Fruit fly (Drosophila melanogaster) whole organism, embryonic: ENCODE data around the gene kairos.
A peak's percentile ranks its signal among the peaks of the same experiment; 100 is the strongest.

Experiments used
- CG11085 ChIP-seq: fragments of 200-800 bp; sonication (Bioruptor generic); IDR thresholded peaks from 2 replicates; pipeline ENCODE4 v1.3.6; 2022; ENCODE audit warnings: missing biosample characterization, missing genetic modification characterization
- CG11398 ChIP-seq: fragments of 200-800 bp; sonication (Bioruptor generic); optimal IDR thresholded peaks from 2 replicates; lab custom pipeline; 2016; ENCODE audit warnings: missing biosample characterization, missing genetic modification characterization
- CG13287 ChIP-seq: fragments of 200-800 bp; sonication (Bioruptor generic); IDR thresholded peaks from 2 replicates; pipeline ENCODE4 v1.3.6; 2022; ENCODE audit warnings: missing biosample characterization, missing genetic modification characterization; ENCODE audit not compliant: partially characterized antibody
- CG15073 ChIP-seq: fragments of 200-800 bp; sonication (Bioruptor generic); optimal IDR thresholded peaks from 2 replicates; lab custom pipeline; 2016; ENCODE audit warnings: missing biosample characterization, missing genetic modification characterization
- CG15479 ChIP-seq: fragments of 200-800 bp; sonication (Bioruptor generic); optimal IDR thresholded peaks from 3 replicates; lab custom pipeline; 2019; ENCODE audit warnings: missing biosample characterization, mild to moderate bottlenecking, missing genetic modification characterization, moderate library complexity
- CG1602 ChIP-seq: fragments of 200-800 bp; sonication (Bioruptor generic); optimal IDR thresholded peaks from 3 replicates; lab custom pipeline; 2016; ENCODE audit warnings: missing biosample characterization, missing genetic modification characterization
- CG16813 ChIP-seq: fragments of 200-800 bp; sonication (Bioruptor generic); IDR thresholded peaks from 3 replicates; pipeline ENCODE4 v1.3.6; 2022; ENCODE audit warnings: missing biosample characterization, missing genetic modification characterization; ENCODE audit not compliant: partially characterized antibody
- CG17568 ChIP-seq: fragments of 200-800 bp; sonication (Bioruptor generic); optimal IDR thresholded peaks from 2 replicates; lab custom pipeline; 2018; ENCODE audit warnings: missing biosample characterization, mild to moderate bottlenecking, missing genetic modification characterization, moderate library complexity
- CG1832 ChIP-seq: fragments of 200-800 bp; sonication (Bioruptor generic); optimal IDR thresholded peaks from 2 replicates; lab custom pipeline; 2017; ENCODE audit warnings: missing biosample characterization, mild to moderate bottlenecking, missing genetic modification characterization, inconsistent platforms
- CG2120 ChIP-seq: fragments of 200-800 bp; sonication (Bioruptor generic); optimal IDR thresholded peaks from 3 replicates; lab custom pipeline; 2016; ENCODE audit warnings: missing biosample characterization, missing genetic modification characterization
- CG4730 ChIP-seq: fragments of 200-800 bp; sonication (Bioruptor generic); IDR thresholded peaks from 2 replicates; pipeline ENCODE4 v1.3.6; 2022; ENCODE audit warnings: missing biosample characterization, missing genetic modification characterization
- CG5245 ChIP-seq: fragments of 200-800 bp; sonication (Bioruptor generic); optimal IDR thresholded peaks from 3 replicates; lab custom pipeline; 2016; ENCODE audit warnings: missing biosample characterization, missing genetic modification characterization
- CG6175 ChIP-seq: fragments of 200-800 bp; sonication (Bioruptor generic); IDR thresholded peaks from 3 replicates; pipeline ENCODE4 v1.3.6; 2022; ENCODE audit warnings: missing biosample characterization, missing genetic modification characterization
- CG7963 ChIP-seq: fragments of 200-800 bp; sonication (Bioruptor generic); IDR thresholded peaks from 3 replicates; pipeline ENCODE4 v1.3.6; 2022; ENCODE audit warnings: missing biosample characterization, missing genetic modification characterization; ENCODE audit not compliant: partially characterized antibody
- CG8290 ChIP-seq, 3 experiments: fragments of 200-800 bp; sonication (Bioruptor generic); optimal IDR thresholded peaks; 2 replicates each; lab custom pipeline; 2016 to 2019; ENCODE audit warnings: missing biosample characterization in 3 of 3, missing genetic modification characterization in 3 of 3, mild to moderate bottlenecking in 2 of 3, moderate library complexity in 1 of 3
- CG9437 ChIP-seq: fragments of 200-800 bp; sonication (Bioruptor generic); optimal IDR thresholded peaks from 2 replicates; lab custom pipeline; 2018; ENCODE audit warnings: missing biosample characterization, mild to moderate bottlenecking, missing genetic modification characterization
- CG9727 ChIP-seq: fragments of 200-800 bp; sonication (Bioruptor generic); optimal IDR thresholded peaks from 3 replicates; lab custom pipeline; 2017; ENCODE audit warnings: missing biosample characterization, mild to moderate bottlenecking, missing genetic modification characterization
- CG9817 ChIP-seq: fragments of 200-800 bp; sonication (Bioruptor generic); optimal IDR thresholded peaks from 2 replicates; lab custom pipeline; 2018; ENCODE audit warnings: missing biosample characterization, mild to moderate bottlenecking, missing genetic modification characterization, moderate library complexity
- CG9932 ChIP-seq: fragments of 200-800 bp; sonication (Bioruptor generic); IDR thresholded peaks from 2 replicates; pipeline ENCODE4 v1.3.6; 2022; ENCODE audit warnings: missing biosample characterization, missing genetic modification characterization
- CTCF ChIP-seq: fragments of 200-800 bp; sonication (Bioruptor generic); optimal IDR thresholded peaks from 2 replicates; lab custom pipeline; 2017; ENCODE audit warnings: missing biosample characterization, mild to moderate bottlenecking, missing genetic modification characterization, moderate library complexity
- CoRest ChIP-seq: fragments of 200-800 bp; sonication (Bioruptor generic); optimal IDR thresholded peaks from 3 replicates; lab custom pipeline; 2018; ENCODE audit warnings: missing biosample characterization, mild to moderate bottlenecking, missing genetic modification characterization, moderate library complexity
- D19A ChIP-seq: fragments of 200-800 bp; optimal IDR thresholded peaks from 3 replicates; lab custom pipeline; 2019; ENCODE audit warnings: missing biosample characterization, mild to moderate bottlenecking, missing genetic modification characterization, moderate library complexity
- D19B ChIP-seq: fragments of 200-800 bp; sonication (Bioruptor generic); optimal IDR thresholded peaks from 2 replicates; lab custom pipeline; 2017; ENCODE audit warnings: missing biosample characterization, mild to moderate bottlenecking, missing genetic modification characterization
- Elba2 ChIP-seq: fragments of 200-800 bp; sonication (Bioruptor generic); optimal IDR thresholded peaks from 3 replicates; lab custom pipeline; 2016; ENCODE audit warnings: missing biosample characterization, missing genetic modification characterization
- Ets65A ChIP-seq: fragments of 200-800 bp; sonication (Bioruptor generic); peaks from one replicate; lab custom pipeline; 2016; ENCODE audit warnings: missing biosample characterization, missing genetic modification characterization
- Hey ChIP-seq: fragments of 200-800 bp; sonication (Bioruptor generic); optimal IDR thresholded peaks from 3 replicates; lab custom pipeline; 2018; ENCODE audit warnings: missing biosample characterization, mild to moderate bottlenecking, missing genetic modification characterization
- HmgZ ChIP-seq: fragments of 200-800 bp; sonication (Bioruptor generic); optimal IDR thresholded peaks from 2 replicates; lab custom pipeline; 2018; ENCODE audit warnings: missing biosample characterization, mild to moderate bottlenecking, missing genetic modification characterization
- Hmx ChIP-seq: fragments of 200-800 bp; sonication (Bioruptor generic); optimal IDR thresholded peaks from 2 replicates; lab custom pipeline; 2016; ENCODE audit warnings: missing biosample characterization, missing genetic modification characterization
- Mes4 ChIP-seq: fragments of 200-800 bp; sonication (Bioruptor generic); optimal IDR thresholded peaks from 2 replicates; lab custom pipeline; 2016; ENCODE audit warnings: missing biosample characterization, missing genetic modification characterization
- NfI ChIP-seq: fragments of 200-800 bp; sonication (Bioruptor generic); optimal IDR thresholded peaks from 3 replicates; lab custom pipeline; 2018; ENCODE audit warnings: missing biosample characterization, mild to moderate bottlenecking, missing genetic modification characterization, moderate library complexity
- Six4 ChIP-seq: fragments of 200-800 bp; sonication (Bioruptor generic); optimal IDR thresholded peaks from 2 replicates; lab custom pipeline; 2016; ENCODE audit warnings: missing biosample characterization, missing genetic modification characterization
- Sox102F ChIP-seq: fragments of 200-800 bp; sonication (Bioruptor generic); optimal IDR thresholded peaks from 2 replicates; lab custom pipeline; 2018; ENCODE audit warnings: missing biosample characterization, mild to moderate bottlenecking, missing genetic modification characterization, moderate library complexity
- ac ChIP-seq: fragments of 200-800 bp; sonication (Bioruptor generic); optimal IDR thresholded peaks from 3 replicates; lab custom pipeline; 2017; ENCODE audit warnings: missing biosample characterization, mild to moderate bottlenecking, missing genetic modification characterization
- az2 ChIP-seq: fragments of 200-800 bp; sonication (Bioruptor generic); optimal IDR thresholded peaks from 3 replicates; lab custom pipeline; 2016; ENCODE audit warnings: missing biosample characterization, missing genetic modification characterization
- crp ChIP-seq, 2 experiments: fragments of 200-800 bp; sonication (Bioruptor generic); optimal IDR thresholded peaks; 2 replicates in 1 of 2; 3 replicates in 1 of 2; lab custom pipeline; 2017; ENCODE audit warnings: missing biosample characterization in 2 of 2, missing genetic modification characterization in 2 of 2, mild to moderate bottlenecking in 1 of 2, moderate library complexity in 1 of 2
- dysf ChIP-seq: fragments of 200-800 bp; sonication (Bioruptor generic); IDR thresholded peaks from 3 replicates; pipeline ENCODE4 v1.3.6; 2022; ENCODE audit warnings: missing biosample characterization, missing genetic modification characterization
- fd102C ChIP-seq: fragments of 200-800 bp; sonication (Bioruptor generic); optimal IDR thresholded peaks from 2 replicates; lab custom pipeline; 2018; ENCODE audit warnings: missing biosample characterization, mild to moderate bottlenecking, missing genetic modification characterization, moderate library complexity
- ftz-f1 ChIP-seq: fragments of 200-800 bp; sonication (Bioruptor generic); optimal IDR thresholded peaks from 2 replicates; lab custom pipeline; 2016; ENCODE audit warnings: missing biosample characterization, missing genetic modification characterization
- lilli ChIP-seq: fragments of 200-800 bp; sonication (Bioruptor generic); optimal IDR thresholded peaks from 3 replicates; lab custom pipeline; 2016; ENCODE audit warnings: missing biosample characterization, missing genetic modification characterization
- mam ChIP-seq: fragments of 200-800 bp; sonication (Bioruptor generic); optimal IDR thresholded peaks from 3 replicates; lab custom pipeline; 2016; ENCODE audit warnings: missing biosample characterization, missing genetic modification characterization
- nom ChIP-seq: fragments of 200-800 bp; sonication (Bioruptor generic); optimal IDR thresholded peaks from 2 replicates; lab custom pipeline; 2017; ENCODE audit warnings: missing biosample characterization, missing genetic modification characterization, mild to moderate bottlenecking, moderate library complexity, missing genetic modification reagents
- prd ChIP-seq, 3 experiments: fragments of >200 bp in 2 of 3; fragments of 200-800 bp in 1 of 3; sonication (Bioruptor generic) in 1 of 3; optimal IDR thresholded peaks in 2 of 3; IDR thresholded peaks in 1 of 3; 2 replicates in 2 of 3; 3 replicates in 1 of 3; pipeline versions ENCODE4 v1.3.6 to Lab custom; 2017 to 2022; ENCODE audit warnings: missing biosample characterization in 1 of 3, missing genetic modification characterization in 1 of 3
- row ChIP-seq: fragments of 200-800 bp; sonication (Bioruptor generic); IDR thresholded peaks from 3 replicates; pipeline ENCODE4 v1.3.6; 2022; ENCODE audit warnings: missing biosample characterization, missing genetic modification characterization
- sqz ChIP-seq: fragments of 200-800 bp; sonication (Bioruptor generic); optimal IDR thresholded peaks from 3 replicates; lab custom pipeline; 2018; ENCODE audit warnings: missing biosample characterization, mild to moderate bottlenecking, missing genetic modification characterization
- tgo ChIP-seq: fragments of 200-800 bp; sonication (Bioruptor generic); IDR thresholded peaks from 3 replicates; pipeline ENCODE4 v1.3.6; 2022; ENCODE audit warnings: missing biosample characterization, missing genetic modification characterization
- tna ChIP-seq: fragments of 200-800 bp; sonication (Bioruptor generic); IDR thresholded peaks from 2 replicates; pipeline ENCODE4 v1.3.6; 2022; ENCODE audit warnings: missing biosample characterization, missing genetic modification characterization; ENCODE audit not compliant: partially characterized antibody
- unpg ChIP-seq: fragments of 200-800 bp; sonication (Bioruptor generic); optimal IDR thresholded peaks from 3 replicates; lab custom pipeline; 2018; ENCODE audit warnings: missing biosample characterization, mild to moderate bottlenecking, missing genetic modification characterization, moderate library complexity

The kairos gene

dm6 chrX:18320825-18321224 lies 35.2 kb downstream of the kairos start, which contains the start of gene CG6023 (continued):
- no peak for TF ChIP-seq tna (GFP tag; lab: Robert Waterston, UW)

- no peak for TF ChIP-seq Hmx (GFP tag; lab: Kevin White, UChicago)
- peak; percentile 14 for TF ChIP-seq NfI (GFP tag; lab: Kevin White, UChicago)
- no peak for TF ChIP-seq CG8290 (GFP tag; optimal IDR thresholded peaks at IDR 0.05; lab: Kevin White, UChicago)
- peak in 1 of 2 experiments; percentile 46 for TF ChIP-seq CG8290 (tag; optimal IDR thresholded peaks at IDR 0.05; lab: Kevin White, UChicago)
- no peak for TF ChIP-seq D19A (tag; lab: Kevin White, UChicago)
- TF ChIP-seq HmgZ (tag; lab: Kevin White, UChicago): peak; percentile 0
- TF ChIP-seq dysf (GFP tag; lab: Robert Waterston, UW): 0 out of 3 replicates have a peak, but pooled peaks have one; percentile 5
- no peak for TF ChIP-seq fd102C (GFP tag; lab: Kevin White, UChicago)
- peak; percentile 10 for TF ChIP-seq ftz-f1 (GFP tag; lab: Kevin White, UChicago)
- TF ChIP-seq CG15073: peak; percentile 94
- TF ChIP-seq crp (GFP tag; optimal IDR thresholded peaks at IDR 0.05; lab: Kevin White, UChicago): peak in 1 of 2 experiments; percentile 45
- no peak for TF ChIP-seq CG4730
- no peak for TF ChIP-seq CG15479 (GFP tag; lab: Kevin White, UChicago)
- TF ChIP-seq az2 (GFP tag; lab: Kevin White, UChicago): no peak
- peak; percentile 17 for TF ChIP-seq CG9817 (tag; lab: Kevin White, UChicago)
- TF ChIP-seq CG9437 (GFP tag; lab: Kevin White, UChicago): peak; percentile 9
- no peak for TF ChIP-seq CG1602
- TF ChIP-seq unpg (GFP tag; lab: Kevin White, UChicago): no peak
- no peak for TF ChIP-seq Hey
- TF ChIP-seq CG11085: no peak
- TF ChIP-seq CG13287 (GFP tag; lab: Robert Waterston, UW): peak; percentile 15; the same call in 1 of the 2 replicates
- no peak for TF ChIP-seq CG7963 (GFP tag; lab: Robert Waterston, UW)
- peak; percentile 53 for TF ChIP-seq CTCF
- TF ChIP-seq lilli (GFP tag; lab: Kevin White, UChicago): peak; percentile 16
- TF ChIP-seq CoRest (tag; lab: Kevin White, UChicago): peak; percentile 21
- TF ChIP-seq Elba2: no peak
- no peak for TF ChIP-seq CG17568
- TF ChIP-seq ac (GFP tag; lab: Kevin White, UChicago): no peak
- TF ChIP-seq CG11398 (GFP tag; lab: Kevin White, UChicago): no peak
- TF ChIP-seq row (GFP tag; lab: Robert Waterston, UW): 0 out of 3 replicates have a peak, but pooled peaks have one; percentile 7
- TF ChIP-seq CG5245: no peak
- TF ChIP-seq tgo (GFP tag; lab: Robert Waterston, UW): no peak
- peak; percentile 86 for TF ChIP-seq Ets65A (GFP tag; lab: Kevin White, UChicago)
- peak; percentile 51 for TF ChIP-seq mam (GFP tag; lab: Kevin White, UChicago)
- TF ChIP-seq CG6175 (GFP tag; lab: Robert Waterston, UW): peak; percentile 36; the same call in 1 of the 3 replicates
- peak; percentile 37 for TF ChIP-seq CG9727 (GFP tag; lab: Kevin White, UChicago)
- no peak for TF ChIP-seq prd (optimal IDR thresholded peaks at IDR 0.05; lab: Kevin White, UChicago)
- no peak for TF ChIP-seq prd (GFP tag; IDR thresholded peaks at IDR 0.05; lab: Robert Waterston, UW)
- no peak for TF ChIP-seq sqz (GFP tag; lab: Kevin White, UChicago)
- TF ChIP-seq nom (GFP tag; lab: Kevin White, UChicago): no peak
- TF ChIP-seq D19B: no peak
- peak; percentile 40 for TF ChIP-seq Sox102F (GFP tag; lab: Kevin White, UChicago)
- TF ChIP-seq CG9932: 0 out of 2 replicates have a peak, but pooled peaks have one; percentile 8
- TF ChIP-seq CG1832 (GFP tag; lab: Kevin White, UChicago): no peak
- TF ChIP-seq Mes4: no peak
- no peak for TF ChIP-seq CG16813 (GFP tag; lab: Robert Waterston, UW)
- TF ChIP-seq CG2120 (GFP tag; lab: Kevin White, UChicago): peak; percentile 24
- no peak for TF ChIP-seq Six4 (GFP tag; lab: Kevin White, UChicago)
Measured at dm6 chrX:18319912-18320520, 36.0 kb downstream of the kairos start.
